Worm (Caenorhabditis elegans): ENCODE results near the gene C08H9.16.

Gene C08H9.16

ce11 chrII:9879815-9880214, 12.8 kb upstream of the C08H9.16 start:
- TF ChIP-seq unc-62 (GFP tag; optimal IDR thresholded peaks at IDR 0.05 in 1 of 2) (peak in 1 of 2 experiments; percentile 8), unc-62 (tag; optimal IDR thresholded peaks at IDR 0.05) (no peak), F10B5.3 (tag; optimal IDR thresholded peaks at IDR 0.05) (no peak), aha-1 (tag) (peak; percentile 73)

ce11 chrII:9880826-9881225, 11.8 kb upstream of the C08H9.16 start, which contains the start of gene C08H9.15:
Gene C08H9.15, plus strand, starts transcription at chrII:9881193.
- TF ChIP-seq nhr-28 (tag; optimal IDR thresholded peaks at IDR 0.05) (peak; percentile 11), lin-15B (tag; optimal IDR thresholded peaks at IDR 0.05) (no peak)

- TF ChIP-seq nhr-41 (GFP tag; IDR thresholded peaks at IDR 0.05) = no peak
- TF ChIP-seq spr-1 (tag; optimal IDR thresholded peaks at IDR 0.05) = no peak
- no peak for TF ChIP-seq hif-1 (tag; optimal IDR thresholded peaks at IDR 0.05)
- peak; percentile 26 for TF ChIP-seq nhr-25 (tag; optimal IDR thresholded peaks at IDR 0.05; ENCODE audit: borderline replicate concordance, insufficient read depth)
- peak; percentile 22 for TF ChIP-seq mes-2 (tag; optimal IDR thresholded peaks at IDR 0.05; ENCODE audit: poor library complexity, severe bottlenecking)
- no peak for TF ChIP-seq nhr-11 (tag; optimal IDR thresholded peaks at IDR 0.05)
- no peak for TF ChIP-seq ceh-32 (tag; optimal IDR thresholded peaks at IDR 0.05; ENCODE audit: poor library complexity)
- no peak for TF ChIP-seq D1046.2 (GFP tag; IDR thresholded peaks at IDR 0.05)
- no peak for TF ChIP-seq mxl-3 (GFP tag; optimal IDR thresholded peaks at IDR 0.05)
- TF ChIP-seq zag-1 (tag; optimal IDR thresholded peaks at IDR 0.05) = no peak
- TF ChIP-seq lin-38 (GFP tag; IDR thresholded peaks at IDR 0.05) = no peak
- TF ChIP-seq nhr-237 (tag; optimal IDR thresholded peaks at IDR 0.05) = no peak
- TF ChIP-seq ama-1 (optimal IDR thresholded peaks at IDR 0.05) = no peak
- no peak for TF ChIP-seq skn-1 (tag; optimal IDR thresholded peaks at IDR 0.05)
- TF ChIP-seq F44E2.7 (GFP tag; IDR thresholded peaks at IDR 0.05) = no peak
- TF ChIP-seq Y75B8A.6 (GFP tag; IDR thresholded peaks at IDR 0.05) = no peak
- no peak for TF ChIP-seq lin-15B (tag; optimal IDR thresholded peaks at IDR 0.05)
- TF ChIP-seq zip-2 (tag; optimal IDR thresholded peaks at IDR 0.05) = no peak
- TF ChIP-seq madf-9 (GFP tag; conservative IDR thresholded peaks at IDR 0.05) = no peak
- no peak for TF ChIP-seq cey-2 (tag; optimal IDR thresholded peaks at IDR 0.05; ENCODE audit: borderline replicate concordance, insufficient read depth)
- TF ChIP-seq F49E8.2 (tag; optimal IDR thresholded peaks at IDR 0.05; ENCODE audit: borderline replicate concordance) = no peak
- no peak for TF ChIP-seq dve-1 (tag; optimal IDR thresholded peaks at IDR 0.05; ENCODE audit: insufficient read depth)
- no peak for TF ChIP-seq dmd-8 (GFP tag; IDR thresholded peaks at IDR 0.05)
- peak; percentile 32 for TF ChIP-seq nhr-102 (tag; optimal IDR thresholded peaks at IDR 0.05)
- peak; percentile 46 for TF ChIP-seq duxl-1 (tag; optimal IDR thresholded peaks at IDR 0.05; ENCODE audit: poor library complexity)
- no peak for TF ChIP-seq ceh-82 (tag; optimal IDR thresholded peaks at IDR 0.05)
- 0 out of 2 replicates have a peak, but pooled peaks have one; percentile 18 for TF ChIP-seq lim-7 (GFP tag; IDR thresholded peaks at IDR 0.05)
- no peak for TF ChIP-seq ces-1 (GFP tag; optimal IDR thresholded peaks at IDR 0.05)
- no peak for TF ChIP-seq mep-1 (tag; optimal IDR thresholded peaks at IDR 0.05)
- 0 out of 2 replicates have a peak, but pooled peaks have one; percentile 49 for TF ChIP-seq T26A8.4 (GFP tag; IDR thresholded peaks at IDR 0.05)
- TF ChIP-seq spr-3 (GFP tag; optimal IDR thresholded peaks at IDR 0.05) = peak; percentile 10
- peak; percentile 3 for TF ChIP-seq F10B5.3 (tag; optimal IDR thresholded peaks at IDR 0.05)
- no peak for TF ChIP-seq nhr-77 (tag; optimal IDR thresholded peaks at IDR 0.05)
- 0 out of 2 replicates have a peak, but pooled peaks have one; percentile 29 for TF ChIP-seq zfp-3 (GFP tag; conservative IDR thresholded peaks at IDR 0.05)
- no peak for TF ChIP-seq ceh-28 (tag; optimal IDR thresholded peaks at IDR 0.05)
- TF ChIP-seq nhr-48 (tag; optimal IDR thresholded peaks at IDR 0.05) = no peak
- no peak for TF ChIP-seq ceh-62 (tag; optimal IDR thresholded peaks at IDR 0.05)
- TF ChIP-seq tra-1 (GFP tag; IDR thresholded peaks at IDR 0.05) = 0 out of 2 replicates have a peak, but pooled peaks have one; percentile 16
These were observed 6.4 kb upstream of the C08H9.16 start, which contains the start of gene algn-8 for ce11 chrII:9886216-9886615. Gene algn-8, minus strand, starts transcription at chrII:9886442.

Data from whole organism, L4 larva.